Worm (Caenorhabditis elegans) whole organism, L4 larva: ENCODE results near the gene let-716.

Experiments
- ceh-62 ChIP-seq: sonication (generic microtip); optimal IDR thresholded peaks from 2 replicates; lab custom pipeline; 2017; ENCODE audit warnings: missing biosample characterization, missing genetic modification characterization
- dve-1 ChIP-seq: sonication (generic microtip); optimal IDR thresholded peaks from 2 replicates; lab custom pipeline; 2017; ENCODE audit warnings: antibody characterized with exemption, mild to moderate bottlenecking, missing genetic modification characterization, missing compliant biosample characterization; ENCODE audit not compliant: insufficient read depth
- egl-27 ChIP-seq: sonication (generic microtip); optimal IDR thresholded peaks from 3 replicates; lab custom pipeline; 2017; ENCODE audit warnings: missing biosample characterization, missing genetic modification reagents, missing genetic modification characterization
- mdl-1 ChIP-seq, 2 experiments: fragments of 150-350 bp in 1 of 2; sonication (generic microtip) in 1 of 2; optimal IDR thresholded peaks; 2 replicates each; lab custom pipeline; 2014 to 2017; ENCODE audit warnings: missing biosample characterization in 2 of 2, missing genetic modification characterization in 2 of 2
- nhr-11 ChIP-seq: fragments of 150-350 bp; optimal IDR thresholded peaks from 2 replicates; lab custom pipeline; 2014; ENCODE audit warnings: missing biosample characterization, missing genetic modification characterization
- nhr-28 ChIP-seq: fragments of 150-350 bp; optimal IDR thresholded peaks from 2 replicates; lab custom pipeline; 2014; ENCODE audit warnings: missing biosample characterization, missing genetic modification characterization
- nhr-77 ChIP-seq: fragments of 150-350 bp; optimal IDR thresholded peaks from 2 replicates; lab custom pipeline; 2014; ENCODE audit warnings: missing biosample characterization, missing genetic modification characterization
- skn-1 ChIP-seq: fragments of 150-350 bp; optimal IDR thresholded peaks from 2 replicates; lab custom pipeline; 2014; ENCODE audit warnings: missing biosample characterization, missing genetic modification characterization
- snpc-4 ChIP-seq: fragments of 150-350 bp; optimal IDR thresholded peaks from 2 replicates; lab custom pipeline; 2014; ENCODE audit warnings: missing biosample characterization, missing genetic modification characterization
- spr-1 ChIP-seq: sonication (generic microtip); optimal IDR thresholded peaks from 2 replicates; lab custom pipeline; 2016; ENCODE audit warnings: mild to moderate bottlenecking, missing genetic modification characterization, missing compliant biosample characterization

- TF ChIP-seq nhr-28 (tag; lab: Kevin White, UChicago) = no peak
- no peak for TF ChIP-seq skn-1 (tag; lab: Kevin White, UChicago)
- no peak for TF ChIP-seq ceh-62 (tag; lab: Kevin White, UChicago)
- no peak for TF ChIP-seq egl-27 (tag; lab: Kevin White, UChicago)
- no peak for TF ChIP-seq mdl-1 (tag; optimal IDR thresholded peaks at IDR 0.05; lab: Kevin White, UChicago)
- TF ChIP-seq spr-1 (tag; lab: Kevin White, UChicago) = no peak
- TF ChIP-seq nhr-77 = no peak
- TF ChIP-seq nhr-11 (tag; lab: Kevin White, UChicago) = no peak
- TF ChIP-seq snpc-4 (tag; lab: Kevin White, UChicago) = no peak
- no peak for TF ChIP-seq dve-1 (tag; lab: Kevin White, UChicago)
Measured at ce11 chrIII:6430834-6431233, 47.5 kb downstream of the let-716 start, which contains the start of gene popl-1.
